Fruit fly (Drosophila melanogaster) whole organism, embryonic: ENCODE results near the gene CG2533.

Experiments
- ATbp ChIP-seq: fragments of 200-800 bp; sonication (Bioruptor generic); optimal IDR thresholded peaks from 2 replicates; lab custom pipeline; 2017; ENCODE audit warnings: missing biosample characterization, mild to moderate bottlenecking, missing genetic modification characterization, missing genetic modification reagents
- Atf-2 ChIP-seq: fragments of 200-800 bp; sonication (Bioruptor generic); optimal IDR thresholded peaks from 2 replicates; lab custom pipeline; 2016; ENCODE audit warnings: missing biosample characterization, missing genetic modification characterization
- Awh ChIP-seq: fragments of 200-800 bp; sonication (Bioruptor generic); IDR thresholded peaks from 2 replicates; pipeline ENCODE4, ENCODE4 v1.3.6; 2022; ENCODE audit warnings: missing biosample characterization, missing genetic modification characterization
- CG10431 ChIP-seq: fragments of 200-800 bp; sonication (Bioruptor generic); optimal IDR thresholded peaks from 3 replicates; lab custom pipeline; 2018; ENCODE audit warnings: missing biosample characterization, mild to moderate bottlenecking, missing genetic modification characterization
- CG11504 ChIP-seq: fragments of 200-800 bp; sonication (Bioruptor generic); optimal IDR thresholded peaks from 3 replicates; lab custom pipeline; 2019; ENCODE audit warnings: missing biosample characterization, mild to moderate bottlenecking, missing genetic modification characterization, moderate library complexity
- CG11723 ChIP-seq: fragments of 200-800 bp; sonication (Bioruptor generic); optimal IDR thresholded peaks from 2 replicates; lab custom pipeline; 2017; ENCODE audit warnings: missing biosample characterization, mild to moderate bottlenecking, missing genetic modification characterization
- CG12659 ChIP-seq: fragments of 200-800 bp; sonication (Bioruptor generic); optimal IDR thresholded peaks from 3 replicates; lab custom pipeline; 2017; ENCODE audit warnings: mild to moderate bottlenecking, missing biosample characterization, missing genetic modification reagents, missing genetic modification characterization
- CG12769 ChIP-seq: fragments of 200-800 bp; sonication (Bioruptor generic); optimal IDR thresholded peaks from 2 replicates; lab custom pipeline; 2019; ENCODE audit warnings: missing biosample characterization, mild to moderate bottlenecking, missing genetic modification characterization, moderate library complexity
- CG13775 ChIP-seq: fragments of 200-800 bp; sonication (Bioruptor generic); optimal IDR thresholded peaks from 3 replicates; lab custom pipeline; 2017; ENCODE audit warnings: missing biosample characterization, mild to moderate bottlenecking, missing genetic modification characterization
- CG13894 ChIP-seq: fragments of 200-800 bp; sonication (Bioruptor generic); optimal IDR thresholded peaks from 3 replicates; lab custom pipeline; 2018; ENCODE audit warnings: missing biosample characterization, mild to moderate bottlenecking, missing genetic modification characterization, moderate library complexity
- CG1647 ChIP-seq: fragments of 200-800 bp; sonication (Bioruptor generic); optimal IDR thresholded peaks from 3 replicates; lab custom pipeline; 2016; ENCODE audit warnings: missing biosample characterization, missing genetic modification characterization
- CG17328 ChIP-seq: fragments of 200-800 bp; sonication (Bioruptor generic); IDR thresholded peaks from 2 replicates; pipeline ENCODE4 v1.3.6; 2022; ENCODE audit warnings: missing biosample characterization, missing genetic modification characterization
- CG18599 ChIP-seq: fragments of 200-800 bp; sonication (Bioruptor generic); optimal IDR thresholded peaks from 3 replicates; lab custom pipeline; 2017; ENCODE audit warnings: missing biosample characterization, missing genetic modification characterization, mild to moderate bottlenecking, moderate library complexity, missing genetic modification reagents
- CG2202 ChIP-seq: fragments of 200-800 bp; sonication (Bioruptor generic); optimal IDR thresholded peaks from 2 replicates; lab custom pipeline; 2018; ENCODE audit warnings: missing biosample characterization, mild to moderate bottlenecking, missing genetic modification characterization
- CG31224 ChIP-seq: fragments of 200-800 bp; sonication (Bioruptor generic); IDR thresholded peaks from 2 replicates; pipeline ENCODE4 v1.3.6; 2022; ENCODE audit warnings: missing biosample characterization, missing genetic modification characterization
- CG5180 ChIP-seq: fragments of 200-800 bp; sonication (Bioruptor generic); optimal IDR thresholded peaks from 3 replicates; lab custom pipeline; 2017; ENCODE audit warnings: missing biosample characterization, missing genetic modification characterization, mild to moderate bottlenecking, moderate library complexity, missing genetic modification reagents
- CG6765 ChIP-seq: fragments of 200-800 bp; sonication (Bioruptor generic); optimal IDR thresholded peaks from 3 replicates; lab custom pipeline; 2017; ENCODE audit warnings: missing biosample characterization, mild to moderate bottlenecking, missing genetic modification characterization
- CG6791 ChIP-seq: fragments of 200-800 bp; sonication (Bioruptor generic); IDR thresholded peaks from 3 replicates; pipeline ENCODE4 v1.3.6; 2022; ENCODE audit warnings: missing biosample characterization, missing genetic modification characterization; ENCODE audit not compliant: partially characterized antibody
- CG7271 ChIP-seq: fragments of 200-800 bp; sonication (Bioruptor generic); optimal IDR thresholded peaks from 2 replicates; lab custom pipeline; 2018; ENCODE audit warnings: missing biosample characterization, mild to moderate bottlenecking, missing genetic modification characterization, moderate library complexity
- CG7372 ChIP-seq: fragments of 200-800 bp; sonication (Bioruptor generic); IDR thresholded peaks from 2 replicates; pipeline ENCODE4 v1.3.6; 2022; ENCODE audit warnings: missing biosample characterization, missing genetic modification characterization
- D19B ChIP-seq: fragments of 200-800 bp; sonication (Bioruptor generic); optimal IDR thresholded peaks from 2 replicates; lab custom pipeline; 2017; ENCODE audit warnings: missing biosample characterization, mild to moderate bottlenecking, missing genetic modification characterization
- Dad ChIP-seq: fragments of 200-800 bp; sonication (Bioruptor generic); optimal IDR thresholded peaks from 3 replicates; lab custom pipeline; 2016; ENCODE audit warnings: missing biosample characterization, missing genetic modification characterization
- Dbx ChIP-seq: fragments of 200-800 bp; sonication (Bioruptor generic); IDR thresholded peaks from 3 replicates; pipeline ENCODE4 v1.3.6; 2022; ENCODE audit warnings: missing biosample characterization, missing genetic modification characterization
- Eip74EF ChIP-seq, 2 experiments: fragments of 200-800 bp in 1 of 2; fragments of >200 bp in 1 of 2; sonication (Bioruptor generic) in 1 of 2; optimal IDR thresholded peaks; 2 replicates each; lab custom pipeline; 2017 to 2019; ENCODE audit warnings: missing biosample characterization in 2 of 2, missing genetic modification characterization in 2 of 2, mild to moderate bottlenecking in 1 of 2, moderate library complexity in 1 of 2
- Ets97D ChIP-seq: fragments of 200-800 bp; sonication (Bioruptor generic); optimal IDR thresholded peaks from 3 replicates; lab custom pipeline; 2016; ENCODE audit warnings: missing biosample characterization, missing genetic modification characterization
- Fer3 ChIP-seq: fragments of 200-800 bp; sonication (Bioruptor generic); optimal IDR thresholded peaks from 2 replicates; lab custom pipeline; 2018; ENCODE audit warnings: missing biosample characterization, mild to moderate bottlenecking, missing genetic modification characterization, moderate library complexity
- HHEX ChIP-seq: fragments of 200-800 bp; sonication (Bioruptor generic); optimal IDR thresholded peaks from 3 replicates; lab custom pipeline; 2017; ENCODE audit warnings: missing biosample characterization, mild to moderate bottlenecking, missing genetic modification characterization, missing genetic modification reagents
- HLH54F ChIP-seq: fragments of 200-800 bp; sonication (Bioruptor generic); optimal IDR thresholded peaks from 3 replicates; lab custom pipeline; 2016; ENCODE audit warnings: missing biosample characterization, missing genetic modification characterization
- Hmr ChIP-seq: fragments of 200-800 bp; sonication (Bioruptor generic); optimal IDR thresholded peaks from 3 replicates; lab custom pipeline; 2017; ENCODE audit warnings: mild to moderate bottlenecking, missing biosample characterization, missing genetic modification reagents, missing genetic modification characterization
- MESR4 ChIP-seq: fragments of 200-800 bp; sonication (Bioruptor generic); optimal IDR thresholded peaks from 2 replicates; lab custom pipeline; 2018; ENCODE audit warnings: missing biosample characterization, mild to moderate bottlenecking, missing genetic modification characterization, moderate library complexity
- MTF-1 ChIP-seq: fragments of 200-800 bp; sonication (Bioruptor generic); optimal IDR thresholded peaks from 2 replicates; lab custom pipeline; 2018; ENCODE audit warnings: missing biosample characterization, mild to moderate bottlenecking, missing genetic modification characterization, borderline replicate concordance
- NC2α ChIP-seq: fragments of 200-800 bp; sonication (Bioruptor generic); optimal IDR thresholded peaks from 2 replicates; lab custom pipeline; 2016; ENCODE audit warnings: missing biosample characterization, missing genetic modification characterization
- Oli ChIP-seq: fragments of 200-800 bp; sonication (Bioruptor generic); optimal IDR thresholded peaks from 2 replicates; lab custom pipeline; 2018; ENCODE audit warnings: missing biosample characterization, mild to moderate bottlenecking, missing genetic modification characterization, moderate library complexity
- Ravus ChIP-seq: fragments of 200-800 bp; sonication (Bioruptor generic); IDR thresholded peaks from 2 replicates; pipeline ENCODE4 v1.3.6; 2022; ENCODE audit warnings: missing biosample characterization, missing genetic modification characterization
- Scr ChIP-seq: fragments of 200-800 bp; sonication (Bioruptor generic); IDR thresholded peaks from 2 replicates; pipeline ENCODE4 v1.3.6; 2022; ENCODE audit warnings: missing biosample characterization, missing genetic modification characterization; ENCODE audit not compliant: partially characterized antibody
- abd-A ChIP-seq: fragments of 200-800 bp; sonication (Bioruptor generic); optimal IDR thresholded peaks from 3 replicates; lab custom pipeline; 2019; ENCODE audit warnings: missing biosample characterization, mild to moderate bottlenecking, missing genetic modification characterization, moderate library complexity
- ap ChIP-seq: fragments of 200-800 bp; sonication (Bioruptor generic); IDR thresholded peaks from 2 replicates; pipeline ENCODE4 v1.3.6; 2022; ENCODE audit warnings: missing biosample characterization, missing genetic modification characterization
- crc ChIP-seq: fragments of 200-800 bp; sonication (Bioruptor generic); optimal IDR thresholded peaks from 2 replicates; lab custom pipeline; 2016; ENCODE audit warnings: missing biosample characterization, missing genetic modification characterization
- dpn ChIP-seq, 2 experiments: fragments of 200-800 bp; sonication (Bioruptor generic); optimal IDR thresholded peaks; 3 replicates each; lab custom pipeline; 2016; ENCODE audit warnings: missing biosample characterization in 2 of 2, missing genetic modification characterization in 2 of 2
- grn ChIP-seq: fragments of 200-800 bp; sonication (Bioruptor generic); optimal IDR thresholded peaks from 3 replicates; lab custom pipeline; 2017; ENCODE audit warnings: missing biosample characterization, missing genetic modification characterization
- gro ChIP-seq: fragments of 200-800 bp; sonication (Bioruptor generic); optimal IDR thresholded peaks from 2 replicates; lab custom pipeline; 2016; ENCODE audit warnings: missing biosample characterization, missing genetic modification characterization
- nerfin-2 ChIP-seq: fragments of 200-800 bp; sonication (Bioruptor generic); IDR thresholded peaks from 2 replicates; pipeline ENCODE4 v1.3.6; 2022; ENCODE audit warnings: missing biosample characterization, missing genetic modification characterization; ENCODE audit not compliant: partially characterized antibody
- oc ChIP-seq: fragments of 200-800 bp; sonication (Bioruptor generic); optimal IDR thresholded peaks from 2 replicates; lab custom pipeline; 2018; ENCODE audit warnings: missing biosample characterization, mild to moderate bottlenecking, missing genetic modification characterization, moderate library complexity
- pb ChIP-seq: fragments of 200-800 bp; sonication (Bioruptor generic); optimal IDR thresholded peaks from 3 replicates; lab custom pipeline; 2016; ENCODE audit warnings: missing biosample characterization, missing genetic modification characterization
- pita ChIP-seq: fragments of 200-800 bp; sonication (Bioruptor generic); optimal IDR thresholded peaks from 2 replicates; lab custom pipeline; 2017; ENCODE audit warnings: missing biosample characterization, mild to moderate bottlenecking, missing genetic modification characterization
- ssp ChIP-seq: fragments of 200-800 bp; sonication (Bioruptor generic); IDR thresholded peaks from 2 replicates; pipeline ENCODE4 v1.3.6; 2022; ENCODE audit warnings: missing biosample characterization, missing genetic modification characterization
- trem ChIP-seq: fragments of 200-800 bp; optimal IDR thresholded peaks from 3 replicates; lab custom pipeline; 2019; ENCODE audit warnings: missing biosample characterization, mild to moderate bottlenecking, missing genetic modification characterization, moderate library complexity
- usp ChIP-seq: fragments of >200 bp; optimal IDR thresholded peaks from 2 replicates; lab custom pipeline; 2017; ENCODE audit warnings: missing biosample characterization, missing genetic modification characterization

Gene CG2533

DNA sequence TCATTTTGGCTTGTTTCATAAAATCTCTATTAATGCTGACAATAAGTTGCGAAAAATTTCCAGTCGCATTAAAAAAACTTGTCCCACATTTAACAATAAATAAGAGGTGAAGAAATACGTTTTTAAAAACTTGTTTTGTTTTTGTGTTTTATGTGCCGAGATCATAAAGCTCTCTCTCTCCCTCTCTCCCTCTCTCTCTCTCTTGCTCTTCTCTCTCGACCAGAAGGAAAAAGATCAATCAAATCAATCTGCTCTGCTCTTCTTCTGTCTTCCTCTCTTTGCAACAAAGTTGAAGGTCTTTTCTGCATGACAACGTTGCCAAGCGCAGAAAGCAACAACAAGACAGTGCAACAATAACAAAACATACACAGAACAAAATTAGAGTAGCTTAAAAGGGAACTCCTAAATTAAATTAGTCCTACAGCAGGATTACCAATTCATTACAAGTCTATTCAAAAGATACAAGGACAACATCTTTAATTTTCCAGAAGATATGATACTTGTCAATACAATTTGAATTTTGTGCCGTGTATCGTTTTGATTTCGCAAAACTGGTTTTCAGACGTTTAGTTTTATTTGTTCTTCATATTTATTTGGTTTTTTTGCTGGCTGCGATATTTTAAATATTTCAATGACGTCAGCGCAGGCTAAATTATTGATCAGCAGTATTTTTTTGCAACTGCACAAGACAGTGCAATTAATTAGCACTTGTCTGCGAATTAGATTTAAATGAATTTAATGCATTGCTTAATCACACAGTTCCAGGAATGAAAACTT lies 18.8 kb upstream of the CG2533 start (continued):
- TF ChIP-seq CG13894 (tag; lab: Kevin White, UChicago) (peak; percentile 18), nerfin-2 (no peak), oc (peak; percentile 11), pita (GFP tag; lab: Kevin White, UChicago) (no peak), crc (GFP tag; lab: Kevin White, UChicago) (peak; percentile 46), CG2202 (tag; lab: Kevin White, UChicago) (peak; percentile 0), CG7271 (tag; lab: Kevin White, UChicago) (no peak), Eip74EF (GFP tag; optimal IDR thresholded peaks at IDR 0.05; lab: Kevin White, UChicago) (peak in 1 of 2 experiments; percentile 57), MESR4 (GFP tag; lab: Kevin White, UChicago) (no peak), Dad (GFP tag; lab: Kevin White, UChicago) (peak; percentile 65), ap (GFP tag; lab: Robert Waterston, UW) (no peak), CG1647 (GFP tag; lab: Kevin White, UChicago) (peak; percentile 48), CG11723 (no peak), dpn (GFP tag; optimal IDR thresholded peaks at IDR 0.05; lab: Kevin White, UChicago) (peak in 1 of 2 experiments; percentile 73), CG12659 (GFP tag; lab: Kevin White, UChicago) (peak; percentile 74), CG6765 (GFP tag; lab: Kevin White, UChicago) (peak; percentile 68), ssp (peak; percentile 44), CG31224 (peak; percentile 66), Fer3 (tag; lab: Kevin White, UChicago) (peak; percentile 79), Oli (tag; lab: Kevin White, UChicago) (peak; percentile 73), ATbp (GFP tag; lab: Kevin White, UChicago) (peak; percentile 25), CG5180 (GFP tag; lab: Kevin White, UChicago) (no peak), CG18599 (GFP tag; lab: Kevin White, UChicago) (peak; percentile 72), MTF-1 (GFP tag; lab: Kevin White, UChicago) (peak; percentile 56), CG6791 (GFP tag; lab: Robert Waterston, UW) (no peak), grn (GFP tag; lab: Kevin White, UChicago) (no peak), Hmr (peak; percentile 65), pb (peak; percentile 77), CG13775 (GFP tag; lab: Kevin White, UChicago) (peak; percentile 46), HLH54F (GFP tag; lab: Kevin White, UChicago) (peak; percentile 71), Scr (GFP tag; lab: Robert Waterston, UW) (no peak), CG10431 (GFP tag; lab: Kevin White, UChicago) (no peak), Awh (GFP tag; lab: Robert Waterston, UW) (peak; percentile 84), abd-A (tag; lab: Kevin White, UChicago) (no peak), CG12769 (tag; lab: Kevin White, UChicago) (peak; percentile 77), D19B (GFP tag; lab: Kevin White, UChicago) (peak; percentile 2), NC2α (no peak), Dbx (GFP tag; lab: Robert Waterston, UW) (peak; percentile 64; the same call in 1 of the 3 replicates), Ravus (GFP tag; lab: Robert Waterston, UW) (no peak; the same call in 1 of the 2 replicates), CG7372 (GFP tag; lab: Robert Waterston, UW) (peak; percentile 59; the same call in 1 of the 2 replicates), HHEX (peak; percentile 72), CG17328 (peak; percentile 73), Ets97D (GFP tag; lab: Kevin White, UChicago) (peak; percentile 50), usp (GFP tag; lab: Kevin White, UChicago) (no peak), trem (tag; lab: Kevin White, UChicago) (peak; percentile 7), CG11504 (peak; percentile 75), gro (GFP tag; lab: Kevin White, UChicago) (peak; percentile 69), Atf-2 (GFP tag; lab: Kevin White, UChicago) (peak; percentile 58)
